Worm (Caenorhabditis elegans) whole organism, young adult: Measurements from ENCODE around the gene epg-3.
A peak's percentile ranks its signal among the peaks of the same experiment; 100 is the strongest.

Experiments
- B0336.3 ChIP-seq: fragments of 200-800 bp; sonication (Bioruptor generic); IDR thresholded peaks from 2 replicates; pipeline ENCODE4 v1.3.6; 2022; ENCODE audit warnings: missing genetic modification characterization, missing compliant biosample characterization
- C17E4.6 ChIP-seq: fragments of 200-800 bp; sonication (Bioruptor generic); IDR thresholded peaks from 2 replicates; pipeline ENCODE4 v1.3.6; 2022; ENCODE audit warnings: missing genetic modification reagents, missing genetic modification characterization, missing compliant biosample characterization
- F33H1.4 ChIP-seq: fragments of 200-800 bp; sonication (Bioruptor generic); IDR thresholded peaks from 2 replicates; pipeline ENCODE4 v1.3.6; 2022; ENCODE audit warnings: missing genetic modification reagents, missing genetic modification characterization, missing compliant biosample characterization
- Y56A3A.18 ChIP-seq: fragments of 200-800 bp; sonication (Bioruptor generic); IDR thresholded peaks from 2 replicates; pipeline ENCODE4 v1.3.6; 2022; ENCODE audit warnings: missing genetic modification reagents, missing genetic modification characterization, missing compliant biosample characterization
- Y67H2A.10 ChIP-seq: fragments of 200-800 bp; sonication (Bioruptor generic); conservative IDR thresholded peaks from 2 replicates; pipeline ENCODE4 v1.3.6; 2022; ENCODE audit warnings: missing genetic modification reagents, missing genetic modification characterization, missing compliant biosample characterization
- aptf-2 ChIP-seq: fragments of 200-800 bp; sonication (Bioruptor generic); conservative IDR thresholded peaks from 2 replicates; pipeline ENCODE4 v1.3.6; 2022; ENCODE audit warnings: missing genetic modification reagents, missing genetic modification characterization, missing compliant biosample characterization
- attf-5 ChIP-seq: fragments of 200-800 bp; sonication (Bioruptor generic); optimal IDR thresholded peaks from 2 replicates; lab custom pipeline; 2018; ENCODE audit warnings: mild to moderate bottlenecking, missing genetic modification characterization, missing compliant biosample characterization
- attf-6 ChIP-seq: fragments of 200-800 bp; sonication (Bioruptor generic); IDR thresholded peaks from 2 replicates; pipeline ENCODE4 v1.3.6; 2022; ENCODE audit warnings: missing genetic modification reagents, missing genetic modification characterization, missing compliant biosample characterization
- bed-1 ChIP-seq: fragments of 200-800 bp; sonication (Bioruptor generic); IDR thresholded peaks from 2 replicates; pipeline ENCODE4 v1.3.6; 2022; ENCODE audit warnings: missing genetic modification reagents, missing genetic modification characterization, missing compliant biosample characterization
- ccch-3 ChIP-seq: fragments of 200-800 bp; sonication (Bioruptor generic); optimal IDR thresholded peaks from 2 replicates; lab custom pipeline; 2018; ENCODE audit warnings: mild to moderate bottlenecking, missing genetic modification characterization, missing compliant biosample characterization
- cebp-1 ChIP-seq, 2 experiments: fragments of 200-800 bp in 1 of 2; sonication (Bioruptor generic) in 1 of 2; sonication (generic microtip) in 1 of 2; IDR thresholded peaks in 1 of 2; optimal IDR thresholded peaks in 1 of 2; 2 replicates each; pipeline versions ENCODE4 v1.3.6 to Lab custom; 2017 to 2022; ENCODE audit warnings: missing compliant biosample characterization in 2 of 2, missing genetic modification characterization in 2 of 2, mild to moderate bottlenecking in 1 of 2, missing genetic modification reagents in 1 of 2, moderate library complexity in 1 of 2
- ceh-100 ChIP-seq: fragments of 200-800 bp; sonication (Bioruptor generic); IDR thresholded peaks from 2 replicates; pipeline ENCODE4 v1.3.6; 2022; ENCODE audit warnings: missing genetic modification reagents, missing genetic modification characterization, missing compliant biosample characterization
- ceh-40 ChIP-seq: fragments of 200-800 bp; sonication (Bioruptor generic); IDR thresholded peaks from 2 replicates; pipeline ENCODE4 v1.3.6; 2022; ENCODE audit warnings: missing genetic modification characterization, missing compliant biosample characterization
- dox-1 ChIP-seq: fragments of 200-800 bp; sonication (Bioruptor generic); IDR thresholded peaks from 2 replicates; pipeline ENCODE4 v1.3.6; 2022; ENCODE audit warnings: missing genetic modification reagents, missing genetic modification characterization, missing compliant biosample characterization
- egrh-3 ChIP-seq: fragments of 200-800 bp; sonication (Bioruptor generic); IDR thresholded peaks from 2 replicates; pipeline ENCODE4 v1.3.6; 2022; ENCODE audit warnings: missing genetic modification reagents, missing genetic modification characterization, missing compliant biosample characterization
- him-1 ChIP-seq: sonication (generic microtip); optimal IDR thresholded peaks from 2 replicates; lab custom pipeline; 2016; ENCODE audit warnings: missing genotype, missing genetic modification reagents, missing genetic modification characterization, missing compliant biosample characterization
- hmg-1.2 ChIP-seq: fragments of 200-800 bp; sonication (Bioruptor generic); IDR thresholded peaks from 2 replicates; pipeline ENCODE4 v1.3.6; 2022; ENCODE audit warnings: missing genetic modification reagents, missing genetic modification characterization, missing compliant biosample characterization
- lin-35 ChIP-seq, 3 experiments: fragments of 150-350 bp in 2 of 3; sonication (generic microtip) in 1 of 3; optimal IDR thresholded peaks; 2 replicates each; lab custom pipeline; 2014 to 2018; ENCODE audit warnings: missing biosample characterization in 3 of 3, missing genetic modification characterization in 3 of 3, missing genetic modification reagents in 3 of 3
- lsl-1 ChIP-seq: fragments of 200-800 bp; sonication (Bioruptor generic); optimal IDR thresholded peaks from 2 replicates; lab custom pipeline; 2018; ENCODE audit warnings: mild to moderate bottlenecking, missing genetic modification characterization, moderate library complexity, missing compliant biosample characterization
- madf-6 ChIP-seq: fragments of 200-800 bp; sonication (Bioruptor generic); IDR thresholded peaks from 2 replicates; pipeline ENCODE4 v1.3.6; 2022; ENCODE audit warnings: missing genetic modification reagents, missing genetic modification characterization, missing compliant biosample characterization
- mcd-1 ChIP-seq: fragments of 200-800 bp; sonication (Bioruptor generic); IDR thresholded peaks from 2 replicates; pipeline ENCODE4 v1.3.6; 2022; ENCODE audit warnings: missing genetic modification reagents, missing genetic modification characterization, missing compliant biosample characterization
- mes-4 ChIP-seq: sonication (generic microtip); optimal IDR thresholded peaks from 2 replicates; lab custom pipeline; 2016; ENCODE audit warnings: missing genotype, missing genetic modification characterization, missing compliant biosample characterization
- nhr-80 ChIP-seq: sonication (generic microtip); optimal IDR thresholded peaks from 2 replicates; lab custom pipeline; 2016; ENCODE audit warnings: missing genetic modification characterization, missing compliant biosample characterization
- nhr-90 ChIP-seq: sonication (generic microtip); optimal IDR thresholded peaks from 2 replicates; lab custom pipeline; 2016; ENCODE audit warnings: missing genotype, mild to moderate bottlenecking, missing genetic modification characterization, missing compliant biosample characterization
- rec-8 ChIP-seq, 2 experiments: sonication (generic microtip); optimal IDR thresholded peaks; 2 replicates each; lab custom pipeline; 2016; ENCODE audit warnings: mild to moderate bottlenecking in 2 of 2, missing genetic modification characterization in 2 of 2, missing genetic modification reagents in 2 of 2, missing genotype in 2 of 2, missing biosample characterization in 1 of 2, missing compliant biosample characterization in 1 of 2, moderate library complexity in 1 of 2
- snpc-3.4 ChIP-seq: sonication (generic microtip); optimal IDR thresholded peaks from 2 replicates; lab custom pipeline; 2017; ENCODE audit warnings: missing genetic modification characterization, mild to moderate bottlenecking, missing compliant biosample characterization, antibody characterized with exemption, moderate library complexity, missing genotype, missing genetic modification reagents
- somi-1 ChIP-seq: fragments of 200-800 bp; sonication (Bioruptor generic); optimal IDR thresholded peaks from 2 replicates; lab custom pipeline; 2018; ENCODE audit warnings: mild to moderate bottlenecking, missing genetic modification characterization, missing compliant biosample characterization
- unc-62 ChIP-seq: fragments of 150-350 bp; optimal IDR thresholded peaks from 2 replicates; lab custom pipeline; 2014; ENCODE audit warnings: missing biosample characterization, missing genetic modification reagents, missing genetic modification characterization
- zfh-2 ChIP-seq: fragments of 200-800 bp; sonication (Bioruptor generic); conservative IDR thresholded peaks from 2 replicates; pipeline ENCODE4 v1.3.6; 2022; ENCODE audit warnings: missing genetic modification reagents, missing genetic modification characterization, missing compliant biosample characterization
- ztf-18 ChIP-seq: sonication (generic microtip); optimal IDR thresholded peaks from 2 replicates; lab custom pipeline; 2016; ENCODE audit warnings: missing genotype, mild to moderate bottlenecking, missing genetic modification characterization, missing compliant biosample characterization
- ztf-25 ChIP-seq: fragments of 200-800 bp; sonication (Bioruptor generic); IDR thresholded peaks from 2 replicates; pipeline ENCODE4 v1.3.6; 2022; ENCODE audit warnings: missing genetic modification reagents, missing genetic modification characterization, missing compliant biosample characterization

The epg-3 gene

DNA sequence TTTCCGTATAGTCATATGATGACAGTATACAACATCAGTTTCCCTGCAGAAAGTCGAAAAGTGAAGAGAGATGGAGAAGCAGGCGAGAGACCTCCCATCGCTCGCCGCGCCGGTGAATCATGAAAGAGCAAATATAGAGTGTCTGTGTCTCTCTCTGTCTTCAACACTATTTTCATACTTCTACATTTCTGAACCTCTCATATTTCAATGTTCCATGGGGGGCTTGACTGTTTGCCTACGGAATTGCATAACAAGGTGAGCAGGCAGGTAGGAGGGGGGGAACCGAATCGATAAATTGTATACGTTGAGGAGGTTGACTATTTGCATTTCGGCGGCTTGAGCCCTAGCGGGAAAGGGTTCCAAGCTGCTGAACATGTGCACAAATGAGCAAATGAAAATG, 14.6 kb upstream of the epg-3 start:
- TF ChIP-seq Y67H2A.10 (no peak), aptf-2 (GFP tag; lab: Robert Waterston, UW) (0 out of 2 replicates have a peak, but pooled peaks have one; percentile 11), bed-1 (no peak), hmg-1.2 (peak; percentile 81), Y56A3A.18 (GFP tag; lab: Robert Waterston, UW) (0 out of 2 replicates have a peak, but pooled peaks have one; percentile 28), rec-8 (tag; optimal IDR thresholded peaks at IDR 0.05; lab: Kevin White, UChicago) (no peak), cebp-1 (GFP tag; IDR thresholded peaks at IDR 0.05; lab: Robert Waterston, UW) (no peak), cebp-1 (tag; optimal IDR thresholded peaks at IDR 0.05; lab: Kevin White, UChicago) (peak; percentile 48), attf-5 (GFP tag; lab: Kevin White, UChicago) (peak; percentile 27), mcd-1 (GFP tag; lab: Robert Waterston, UW) (0 out of 2 replicates have a peak, but pooled peaks have one; percentile 21), dox-1 (peak; percentile 48; the same call in 1 of the 2 replicates), nhr-80 (tag; lab: Kevin White, UChicago) (peak; percentile 71), unc-62 (GFP tag; lab: Kevin White, UChicago) (no peak), ztf-25 (GFP tag; lab: Robert Waterston, UW) (0 out of 2 replicates have a peak, but pooled peaks have one; percentile 26), B0336.3 (0 out of 2 replicates have a peak, but pooled peaks have one; percentile 39)

DNA sequence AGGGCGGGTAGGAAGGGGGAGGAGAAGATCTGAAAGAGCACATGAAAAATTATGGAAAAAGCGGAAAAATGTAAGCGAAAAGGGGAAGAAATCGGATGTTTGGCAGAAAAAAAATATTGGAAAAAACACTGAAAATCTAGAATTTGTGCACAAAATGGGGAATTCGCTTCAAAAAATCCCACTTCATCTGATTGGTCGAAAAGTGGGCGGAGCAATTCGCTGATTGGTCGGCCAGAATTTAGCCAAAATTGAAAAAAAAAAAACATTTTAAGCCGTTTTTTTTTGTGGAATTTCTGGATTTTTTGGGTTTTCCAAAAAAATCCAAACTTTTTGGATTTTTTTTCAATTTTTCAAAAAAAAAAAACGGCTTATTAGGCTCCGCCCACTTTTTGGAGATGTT, 13.7 kb upstream of the epg-3 start:
- TF ChIP-seq nhr-90 (tag; lab: Kevin White, UChicago): no peak
- no peak for TF ChIP-seq snpc-3.4
- TF ChIP-seq C17E4.6: no peak

DNA sequence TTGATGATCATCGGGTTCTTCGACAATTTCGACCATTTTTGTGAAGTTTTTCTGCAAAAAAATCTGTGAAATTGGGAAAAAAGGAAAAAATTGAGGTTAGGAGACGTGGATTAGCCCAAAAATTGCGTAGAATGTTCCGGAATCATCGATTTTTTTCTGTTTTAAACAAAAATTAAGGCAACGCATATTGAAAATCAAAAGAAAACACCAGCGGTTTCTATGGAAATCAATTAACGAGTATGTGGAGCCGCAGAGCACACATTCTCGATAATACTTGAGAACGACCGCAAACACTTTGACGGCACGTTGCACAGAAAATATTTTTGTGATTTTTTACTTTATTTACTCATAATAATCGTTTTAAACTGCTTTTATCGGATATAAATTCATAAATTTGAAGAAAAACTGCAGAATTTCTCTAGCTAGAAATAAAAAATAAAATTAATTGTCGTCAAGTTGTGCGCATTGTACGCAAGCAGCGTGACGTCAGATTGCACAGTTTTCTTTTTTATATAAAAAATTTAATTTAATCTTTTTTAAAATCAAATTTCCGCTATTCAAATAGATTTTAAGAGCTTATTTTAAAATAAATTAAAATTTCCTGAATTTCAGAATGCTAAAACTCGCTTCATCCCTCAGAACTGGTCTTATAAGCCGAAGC, 8.4 kb upstream of the epg-3 start, which contains the start of the genes npp-25 and mrps-10:
Gene npp-25, minus strand, starts transcription at position 51 of the 661 bp plus-strand sequence.
Gene mrps-10, plus strand, starts transcription at position 611 of the 661 bp plus-strand sequence.
- TF ChIP-seq lsl-1 (GFP tag; lab: Kevin White, UChicago) (peak; percentile 8), ztf-18 (tag; lab: Kevin White, UChicago) (peak; percentile 43), lin-35 (GFP tag; optimal IDR thresholded peaks at IDR 0.05; lab: Kevin White, UChicago) (peak in 1 of 3 experiments; percentile 2), mes-4 (tag; lab: Kevin White, UChicago) (no peak), somi-1 (GFP tag; lab: Kevin White, UChicago) (no peak), attf-5 (GFP tag; lab: Kevin White, UChicago) (peak; percentile 13)

DNA sequence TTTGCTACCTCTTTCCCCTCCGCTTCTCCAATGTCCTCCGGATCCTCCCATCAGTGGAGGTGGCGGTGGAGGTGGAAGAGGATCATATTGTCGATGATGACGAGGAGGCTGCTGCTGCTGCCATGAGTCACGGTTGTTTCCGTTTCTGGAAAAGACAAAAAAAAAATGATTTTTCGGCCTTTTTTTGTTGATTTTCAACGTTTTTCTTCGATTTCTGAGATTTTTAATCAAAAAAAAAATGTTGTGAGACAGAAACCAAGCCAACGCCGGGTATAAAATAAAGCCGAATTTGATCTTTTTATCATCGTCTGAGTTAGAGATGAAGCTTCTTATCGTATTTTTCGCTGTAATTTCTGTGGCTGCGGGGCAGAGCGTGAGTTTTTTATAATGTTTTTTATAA, 4.9 kb upstream of the epg-3 start, which contains the start of gene Y37D8A.19:
Gene Y37D8A.19, plus strand, starts transcription at position 301 of the 400 bp plus-strand sequence.
- TF ChIP-seq ccch-3 (GFP tag; lab: Kevin White, UChicago) (no peak), ceh-100 (no peak), attf-6 (GFP tag; lab: Robert Waterston, UW) (no peak), F33H1.4 (GFP tag; lab: Robert Waterston, UW) (no peak), him-1 (tag; lab: Kevin White, UChicago) (no peak), egrh-3 (GFP tag; lab: Robert Waterston, UW) (no peak)

DNA sequence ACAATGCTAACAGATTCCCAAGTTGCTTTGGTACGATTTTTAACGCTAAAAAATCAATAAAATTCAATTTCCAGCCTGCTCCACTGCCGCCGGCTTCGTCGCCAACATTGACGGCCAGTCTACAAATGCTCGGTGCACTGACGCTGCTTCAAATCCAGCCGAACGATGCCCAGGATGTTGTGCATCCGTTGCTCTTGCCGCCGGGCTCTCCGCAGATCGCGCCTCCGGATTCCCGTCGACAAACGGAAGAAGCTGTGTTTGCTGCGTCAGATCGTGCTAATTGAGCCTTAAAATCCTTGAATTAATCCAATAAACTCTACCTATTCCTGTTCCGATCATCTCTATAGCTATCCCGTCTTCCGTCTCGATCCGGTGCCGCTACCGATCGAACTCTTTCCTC, 3.4 kb upstream of the epg-3 start:
- TF ChIP-seq ceh-40 (GFP tag; lab: Robert Waterston, UW) (no peak), madf-6 (GFP tag; lab: Robert Waterston, UW) (0 out of 2 replicates have a peak, but pooled peaks have one; percentile 21), mcd-1 (GFP tag; lab: Robert Waterston, UW) (0 out of 2 replicates have a peak, but pooled peaks have one; percentile 11), zfh-2 (peak; percentile 95), egrh-3 (GFP tag; lab: Robert Waterston, UW) (peak; percentile 30; the same call in 1 of the 2 replicates), C17E4.6 (no peak)
